Fruit fly (Drosophila melanogaster): ENCODE data around the gene CG6865.

The CG6865 gene

dm6 chr3L:18813963-18814647 lies 49.3 kb upstream of the CG6865 start (continued):
- TF ChIP-seq CG12071 (GFP tag; optimal IDR thresholded peaks at IDR 0.05): peak; percentile 76
- peak; percentile 55; the same call in 1 of the 2 replicates for TF ChIP-seq ranshi (GFP tag; IDR thresholded peaks at IDR 0.05)
- no peak for TF ChIP-seq CG8765 (GFP tag; IDR thresholded peaks at IDR 0.05)
- peak; percentile 92; the same call in 3 of the 4 replicates for TF ChIP-seq chinmo (GFP tag; IDR thresholded peaks at IDR 0.05; ENCODE audit: partially characterized antibody)
- no peak for TF ChIP-seq wdn (GFP tag; IDR thresholded peaks at IDR 0.05)
- TF ChIP-seq trh (GFP tag; optimal IDR thresholded peaks at IDR 0.05): no peak
- TF ChIP-seq crol (GFP tag; IDR thresholded peaks at IDR 0.05): peak; percentile 85
- TF ChIP-seq pros (GFP tag; optimal IDR thresholded peaks at IDR 0.05): peak; percentile 45
- TF ChIP-seq Spps (tag; optimal IDR thresholded peaks at IDR 0.05): peak; percentile 18
- TF ChIP-seq h (optimal IDR thresholded peaks at IDR 0.05): no peak
- TF ChIP-seq Poxn (GFP tag; IDR thresholded peaks at IDR 0.05): no peak
- TF ChIP-seq Asciz (GFP tag; optimal IDR thresholded peaks at IDR 0.05): peak; percentile 84
- no peak for TF ChIP-seq cad (GFP tag; optimal IDR thresholded peaks at IDR 0.05)
- TF ChIP-seq CG11696 (GFP tag; IDR thresholded peaks at IDR 0.05): 0 out of 2 replicates have a peak, but pooled peaks have one; percentile 50
- no peak for TF ChIP-seq Taf1 (GFP tag; IDR thresholded peaks at IDR 0.05)
- TF ChIP-seq sc (optimal IDR thresholded peaks at IDR 0.05): no peak
- TF ChIP-seq sc (GFP tag; optimal IDR thresholded peaks at IDR 0.05): no peak
- TF ChIP-seq CG33213 (GFP tag; optimal IDR thresholded peaks at IDR 0.05): peak; percentile 12
- TF ChIP-seq lilli (GFP tag; optimal IDR thresholded peaks at IDR 0.05): peak; percentile 10
- TF ChIP-seq gce (GFP tag; IDR thresholded peaks at IDR 0.05): no peak; the same call in 2 of the 3 replicates
- TF ChIP-seq CG4820 (GFP tag; optimal IDR thresholded peaks at IDR 0.05): peak; percentile 23
- TF ChIP-seq gro (GFP tag; optimal IDR thresholded peaks at IDR 0.05): peak; percentile 70
- TF ChIP-seq Antp (GFP tag; optimal IDR thresholded peaks at IDR 0.05): no peak
- TF ChIP-seq cg (GFP tag; optimal IDR thresholded peaks at IDR 0.05): peak; percentile 82
- TF ChIP-seq abd-A (tag; optimal IDR thresholded peaks at IDR 0.05): peak; percentile 75
- TF ChIP-seq run (tag; optimal IDR thresholded peaks at IDR 0.05): peak; percentile 75
- TF ChIP-seq CG8359 (GFP tag; optimal IDR thresholded peaks at IDR 0.05; ENCODE audit: borderline replicate concordance): no peak
- no peak for TF ChIP-seq vfl (GFP tag; optimal IDR thresholded peaks at IDR 0.05)
- peak; percentile 37; the same call in 1 of the 2 replicates for TF ChIP-seq E2f2 (GFP tag; IDR thresholded peaks at IDR 0.05)
- TF ChIP-seq shn (GFP tag; optimal IDR thresholded peaks at IDR 0.05): no peak
- TF ChIP-seq sqz (GFP tag; optimal IDR thresholded peaks at IDR 0.05): peak; percentile 99
- no peak for TF ChIP-seq Stat92E (GFP tag; optimal IDR thresholded peaks at IDR 0.05)
- TF ChIP-seq Fer1 (GFP tag; optimal IDR thresholded peaks at IDR 0.05): peak; percentile 86
- 0 out of 3 replicates have a peak, but pooled peaks have one; percentile 80 for TF ChIP-seq CG2199 (GFP tag; IDR thresholded peaks at IDR 0.05)
- TF ChIP-seq CG6765 (GFP tag; optimal IDR thresholded peaks at IDR 0.05): peak; percentile 60
- no peak for TF ChIP-seq pfk (GFP tag; optimal IDR thresholded peaks at IDR 0.05)
- peak; percentile 65 for TF ChIP-seq psq (GFP tag; optimal IDR thresholded peaks at IDR 0.05)
- TF ChIP-seq CG4360 (GFP tag; IDR thresholded peaks at IDR 0.05): peak; percentile 79
- TF ChIP-seq cato (GFP tag; optimal IDR thresholded peaks at IDR 0.05; ENCODE audit: borderline replicate concordance): peak; percentile 9
- no peak for TF ChIP-seq NFAT (GFP tag; IDR thresholded peaks at IDR 0.05)
- TF ChIP-seq Rfx (GFP tag; IDR thresholded peaks at IDR 0.05): no peak; the same call in 1 of the 2 replicates
- peak; percentile 13 for TF ChIP-seq Hsf (GFP tag; optimal IDR thresholded peaks at IDR 0.05)
- peak; percentile 41 for TF ChIP-seq scrt (GFP tag; optimal IDR thresholded peaks at IDR 0.05)
- no peak for TF ChIP-seq sens-2 (GFP tag; IDR thresholded peaks at IDR 0.05)
- no peak; the same call in 1 of the 2 replicates for TF ChIP-seq CG32532 (GFP tag; IDR thresholded peaks at IDR 0.05)
- TF ChIP-seq CG34376 (GFP tag; optimal IDR thresholded peaks at IDR 0.05): peak; percentile 79
- TF ChIP-seq dati (GFP tag; IDR thresholded peaks at IDR 0.05): no peak
- no peak for TF ChIP-seq HLH4C (GFP tag; IDR thresholded peaks at IDR 0.05; ENCODE audit: partially characterized antibody)
- TF ChIP-seq CG2889 (GFP tag; IDR thresholded peaks at IDR 0.05): no peak
- TF ChIP-seq Fer3 (tag; optimal IDR thresholded peaks at IDR 0.05): peak; percentile 64
- peak; percentile 24 for TF ChIP-seq CG1602 (GFP tag; optimal IDR thresholded peaks at IDR 0.05)
